Fruit fly (Drosophila melanogaster) whole organism, embryonic: ENCODE results near the gene CG33654.

ENCODE experiments used
- Abd-B ChIP-seq: fragments of 200-800 bp; sonication (Bioruptor generic); optimal IDR thresholded peaks from 2 replicates; lab custom pipeline; 2018; ENCODE audit warnings: missing biosample characterization, mild to moderate bottlenecking, missing genetic modification characterization, moderate library complexity
- BtbVII ChIP-seq: fragments of 200-800 bp; sonication (Bioruptor generic); optimal IDR thresholded peaks from 3 replicates; lab custom pipeline; 2017; ENCODE audit warnings: missing biosample characterization, mild to moderate bottlenecking, missing genetic modification characterization
- CG10274 ChIP-seq: fragments of 200-800 bp; sonication (Bioruptor generic); optimal IDR thresholded peaks from 3 replicates; lab custom pipeline; 2017; ENCODE audit warnings: missing biosample characterization, mild to moderate bottlenecking, missing genetic modification characterization
- CG11398 ChIP-seq: fragments of 200-800 bp; sonication (Bioruptor generic); optimal IDR thresholded peaks from 2 replicates; lab custom pipeline; 2016; ENCODE audit warnings: missing biosample characterization, missing genetic modification characterization
- CG11560 ChIP-seq: fragments of 200-800 bp; sonication (Bioruptor generic); IDR thresholded peaks from 3 replicates; pipeline ENCODE4 v1.3.6; 2022; ENCODE audit warnings: missing biosample characterization, missing genetic modification characterization
- CG11696 ChIP-seq: fragments of 200-800 bp; sonication (Bioruptor generic); IDR thresholded peaks from 2 replicates; pipeline ENCODE4 v1.3.6; 2022; ENCODE audit warnings: missing biosample characterization, missing genetic modification characterization
- CG12104 ChIP-seq: fragments of 200-800 bp; sonication (Bioruptor generic); optimal IDR thresholded peaks from 3 replicates; lab custom pipeline; 2016; ENCODE audit warnings: missing biosample characterization, missing genetic modification characterization
- CG12219 ChIP-seq: fragments of 200-800 bp; sonication (Bioruptor generic); optimal IDR thresholded peaks from 3 replicates; lab custom pipeline; 2018; ENCODE audit warnings: missing biosample characterization, mild to moderate bottlenecking, missing genetic modification characterization
- CG1233 ChIP-seq: fragments of 200-800 bp; sonication (Bioruptor generic); optimal IDR thresholded peaks from 4 replicates; lab custom pipeline; 2018; ENCODE audit warnings: missing biosample characterization, mild to moderate bottlenecking, missing genetic modification characterization
- CG12391 ChIP-seq: fragments of 200-800 bp; sonication (Bioruptor generic); optimal IDR thresholded peaks from 3 replicates; lab custom pipeline; 2018; ENCODE audit warnings: missing biosample characterization, mild to moderate bottlenecking, missing genetic modification characterization, moderate library complexity
- CG14860 ChIP-seq: fragments of 200-800 bp; sonication (Bioruptor generic); IDR thresholded peaks from 3 replicates; pipeline ENCODE4 v1.3.6; 2022; ENCODE audit warnings: missing biosample characterization, missing genetic modification characterization; ENCODE audit not compliant: partially characterized antibody
- CG1529 ChIP-seq: fragments of 200-800 bp; sonication (Bioruptor generic); optimal IDR thresholded peaks from 3 replicates; lab custom pipeline; 2018; ENCODE audit warnings: missing biosample characterization, missing genetic modification characterization
- CG18599 ChIP-seq: fragments of 200-800 bp; sonication (Bioruptor generic); optimal IDR thresholded peaks from 3 replicates; lab custom pipeline; 2017; ENCODE audit warnings: missing biosample characterization, missing genetic modification characterization, mild to moderate bottlenecking, moderate library complexity, missing genetic modification reagents
- CG2129 ChIP-seq: fragments of 200-800 bp; sonication (Bioruptor generic); IDR thresholded peaks from 2 replicates; pipeline ENCODE4 v1.3.6; 2022; ENCODE audit warnings: missing biosample characterization, missing genetic modification characterization; ENCODE audit not compliant: partially characterized antibody
- CG30020 ChIP-seq: fragments of 200-800 bp; optimal IDR thresholded peaks from 2 replicates; lab custom pipeline; 2019; ENCODE audit warnings: missing biosample characterization, mild to moderate bottlenecking, missing genetic modification characterization, moderate library complexity
- CG3065 ChIP-seq: fragments of 200-800 bp; sonication (Bioruptor generic); optimal IDR thresholded peaks from 2 replicates; lab custom pipeline; 2016; ENCODE audit warnings: missing biosample characterization, missing genetic modification characterization
- CG31388 ChIP-seq: fragments of 200-800 bp; sonication (Bioruptor generic); optimal IDR thresholded peaks from 2 replicates; lab custom pipeline; 2016; ENCODE audit warnings: missing biosample characterization, missing genetic modification characterization
- CG6791 ChIP-seq: fragments of 200-800 bp; sonication (Bioruptor generic); IDR thresholded peaks from 3 replicates; pipeline ENCODE4 v1.3.6; 2022; ENCODE audit warnings: missing biosample characterization, missing genetic modification characterization; ENCODE audit not compliant: partially characterized antibody
- CG7271 ChIP-seq: fragments of 200-800 bp; sonication (Bioruptor generic); optimal IDR thresholded peaks from 2 replicates; lab custom pipeline; 2018; ENCODE audit warnings: missing biosample characterization, mild to moderate bottlenecking, missing genetic modification characterization, moderate library complexity
- CG8478 ChIP-seq: fragments of >200 bp; optimal IDR thresholded peaks from 2 replicates; lab custom pipeline; 2018
- CG9876 ChIP-seq: fragments of 200-800 bp; sonication (Bioruptor generic); optimal IDR thresholded peaks from 2 replicates; lab custom pipeline; 2016; ENCODE audit warnings: missing biosample characterization, missing genetic modification characterization
- CkIIα-i1 ChIP-seq: fragments of 200-800 bp; sonication (Bioruptor generic); IDR thresholded peaks from 2 replicates; pipeline ENCODE4 v1.3.6; 2022; ENCODE audit warnings: missing biosample characterization, missing genetic modification characterization
- Doc2 ChIP-seq: fragments of 200-800 bp; sonication (Bioruptor generic); IDR thresholded peaks from 2 replicates; pipeline ENCODE4 v1.3.6; 2022; ENCODE audit warnings: missing biosample characterization, missing genetic modification characterization
- ERR ChIP-seq: fragments of 200-800 bp; sonication (Bioruptor generic); optimal IDR thresholded peaks from 2 replicates; lab custom pipeline; 2016; ENCODE audit warnings: missing biosample characterization, missing genetic modification characterization
- Elba2 ChIP-seq: fragments of 200-800 bp; sonication (Bioruptor generic); optimal IDR thresholded peaks from 3 replicates; lab custom pipeline; 2016; ENCODE audit warnings: missing biosample characterization, missing genetic modification characterization
- Ets97D ChIP-seq: fragments of 200-800 bp; sonication (Bioruptor generic); optimal IDR thresholded peaks from 3 replicates; lab custom pipeline; 2016; ENCODE audit warnings: missing biosample characterization, missing genetic modification characterization
- Fer2 ChIP-seq: fragments of 200-800 bp; sonication (Bioruptor generic); optimal IDR thresholded peaks from 2 replicates; lab custom pipeline; 2018; ENCODE audit warnings: missing biosample characterization, mild to moderate bottlenecking, missing genetic modification characterization, moderate library complexity
- Fer3 ChIP-seq: fragments of 200-800 bp; sonication (Bioruptor generic); optimal IDR thresholded peaks from 2 replicates; lab custom pipeline; 2018; ENCODE audit warnings: missing biosample characterization, mild to moderate bottlenecking, missing genetic modification characterization, moderate library complexity
- HLH54F ChIP-seq: fragments of 200-800 bp; sonication (Bioruptor generic); optimal IDR thresholded peaks from 3 replicates; lab custom pipeline; 2016; ENCODE audit warnings: missing biosample characterization, missing genetic modification characterization
- Hmx ChIP-seq: fragments of 200-800 bp; sonication (Bioruptor generic); optimal IDR thresholded peaks from 2 replicates; lab custom pipeline; 2016; ENCODE audit warnings: missing biosample characterization, missing genetic modification characterization
- Hr78 ChIP-seq, 2 experiments: fragments of 200-800 bp in 1 of 2; fragments of >200 bp in 1 of 2; sonication (Bioruptor generic) in 1 of 2; optimal IDR thresholded peaks; 2 replicates each; lab custom pipeline; 2017 to 2019; ENCODE audit warnings: missing biosample characterization in 2 of 2, missing genetic modification characterization in 2 of 2, mild to moderate bottlenecking in 1 of 2, moderate library complexity in 1 of 2
- Lim3 ChIP-seq: fragments of 200-800 bp; sonication (Bioruptor generic); IDR thresholded peaks from 2 replicates; pipeline ENCODE4 v1.3.6; 2022; ENCODE audit warnings: missing biosample characterization, missing genetic modification characterization
- Sry-δ ChIP-seq: fragments of 200-800 bp; sonication (Bioruptor generic); optimal IDR thresholded peaks from 2 replicates; lab custom pipeline; 2016; ENCODE audit warnings: missing biosample characterization, missing genetic modification characterization
- Ssrp ChIP-seq: fragments of 200-800 bp; sonication (Bioruptor generic); optimal IDR thresholded peaks from 2 replicates; lab custom pipeline; 2018; ENCODE audit warnings: missing biosample characterization, mild to moderate bottlenecking, missing genetic modification characterization, moderate library complexity
- ab ChIP-seq: fragments of 200-800 bp; sonication (Bioruptor generic); optimal IDR thresholded peaks from 2 replicates; lab custom pipeline; 2016; ENCODE audit warnings: missing biosample characterization, missing genetic modification characterization
- abd-A ChIP-seq: fragments of 200-800 bp; sonication (Bioruptor generic); optimal IDR thresholded peaks from 3 replicates; lab custom pipeline; 2019; ENCODE audit warnings: missing biosample characterization, mild to moderate bottlenecking, missing genetic modification characterization, moderate library complexity
- ase ChIP-seq: fragments of 200-800 bp; sonication (Bioruptor generic); IDR thresholded peaks from 3 replicates; pipeline ENCODE4 v1.3.6; 2022; ENCODE audit warnings: missing biosample characterization, missing genetic modification characterization
- br ChIP-seq: fragments of >200 bp; optimal IDR thresholded peaks from 2 replicates; lab custom pipeline; 2017
- cad ChIP-seq: fragments of >200 bp; optimal IDR thresholded peaks from 2 replicates; lab custom pipeline; 2017; ENCODE audit warnings: missing biosample characterization, missing genetic modification characterization
- chn ChIP-seq: fragments of 200-800 bp; sonication (Bioruptor generic); optimal IDR thresholded peaks from 2 replicates; lab custom pipeline; 2016; ENCODE audit warnings: missing biosample characterization, missing genetic modification characterization
- ci ChIP-seq: fragments of 200-800 bp; sonication (Bioruptor generic); IDR thresholded peaks from 3 replicates; pipeline ENCODE4 v1.3.6; 2022; ENCODE audit warnings: missing biosample characterization, missing genetic modification characterization
- croc ChIP-seq: fragments of 200-800 bp; sonication (Bioruptor generic); conservative IDR thresholded peaks from 3 replicates; pipeline ENCODE4 v1.3.6; 2022; ENCODE audit warnings: missing biosample characterization, missing genetic modification characterization
- dmrt11E ChIP-seq: fragments of 200-800 bp; sonication (Bioruptor generic); optimal IDR thresholded peaks from 3 replicates; lab custom pipeline; 2018; ENCODE audit warnings: missing biosample characterization, mild to moderate bottlenecking, missing genetic modification characterization, moderate library complexity
- eyg ChIP-seq: fragments of 200-800 bp; sonication (Bioruptor generic); optimal IDR thresholded peaks from 3 replicates; lab custom pipeline; 2016; ENCODE audit warnings: missing biosample characterization, missing genetic modification characterization
- fru ChIP-seq: fragments of >200 bp; optimal IDR thresholded peaks from 2 replicates; lab custom pipeline; 2017
- ind ChIP-seq: fragments of 200-800 bp; sonication (Bioruptor generic); optimal IDR thresholded peaks from 3 replicates; lab custom pipeline; 2016; ENCODE audit warnings: missing biosample characterization, missing genetic modification characterization
- insv ChIP-seq, 2 experiments: fragments of 200-800 bp; sonication (Bioruptor generic); optimal IDR thresholded peaks; 3 replicates each; lab custom pipeline; 2016 to 2018; ENCODE audit warnings: missing biosample characterization in 2 of 2, missing genetic modification characterization in 2 of 2
- klu ChIP-seq: fragments of 200-800 bp; sonication (Bioruptor generic); IDR thresholded peaks from 2 replicates; pipeline ENCODE4 v1.3.6; 2022; ENCODE audit warnings: missing biosample characterization, missing genetic modification characterization
- lmd ChIP-seq: fragments of 200-800 bp; sonication (Bioruptor generic); IDR thresholded peaks from 2 replicates; pipeline ENCODE4 v1.3.6; 2022; ENCODE audit warnings: missing biosample characterization, missing genetic modification characterization
- mld ChIP-seq: fragments of 200-800 bp; sonication (Bioruptor generic); IDR thresholded peaks from 3 replicates; pipeline ENCODE4 v1.3.6; 2022; ENCODE audit warnings: missing biosample characterization, missing genetic modification characterization; ENCODE audit not compliant: partially characterized antibody
- nerfin-1 ChIP-seq: fragments of 200-800 bp; sonication (Bioruptor generic); optimal IDR thresholded peaks from 3 replicates; lab custom pipeline; 2019; ENCODE audit warnings: missing biosample characterization, mild to moderate bottlenecking, missing genetic modification characterization, moderate library complexity
- tin ChIP-seq: fragments of 200-800 bp; sonication (Bioruptor generic); optimal IDR thresholded peaks from 3 replicates; lab custom pipeline; 2016; ENCODE audit warnings: missing biosample characterization, missing genetic modification characterization
- tup ChIP-seq: fragments of 200-800 bp; sonication (Bioruptor generic); optimal IDR thresholded peaks from 2 replicates; lab custom pipeline; 2016; ENCODE audit warnings: missing biosample characterization, mild to moderate bottlenecking, missing genetic modification characterization, moderate library complexity

CG33654 gene

dm6 chr3R:9605084-9605483, 22.1 kb upstream of the CG33654 start (continued):
- TF ChIP-seq Doc2 (GFP tag; lab: Robert Waterston, UW), result no peak
- no peak for TF ChIP-seq ERR (GFP tag; lab: Kevin White, UChicago)
- no peak for TF ChIP-seq Fer3 (tag; lab: Kevin White, UChicago)
- TF ChIP-seq chn, result peak; percentile 56
- no peak for TF ChIP-seq CG1233 (GFP tag; lab: Kevin White, UChicago)
- TF ChIP-seq ase (GFP tag; lab: Robert Waterston, UW), result no peak
- TF ChIP-seq Ets97D (GFP tag; lab: Kevin White, UChicago), result no peak
- no peak for TF ChIP-seq CG9876
- no peak for TF ChIP-seq CG11696
- TF ChIP-seq mld (GFP tag; lab: Robert Waterston, UW), result no peak
- no peak for TF ChIP-seq ind (GFP tag; lab: Kevin White, UChicago)
- TF ChIP-seq nerfin-1 (tag; lab: Kevin White, UChicago), result no peak
- TF ChIP-seq CG2129, result no peak
- no peak for TF ChIP-seq Lim3 (GFP tag; lab: Robert Waterston, UW)
- TF ChIP-seq tup, result peak; percentile 8
- TF ChIP-seq BtbVII (GFP tag; lab: Kevin White, UChicago), result no peak
- no peak for TF ChIP-seq CG10274 (GFP tag; lab: Kevin White, UChicago)
- TF ChIP-seq Fer2 (tag; lab: Kevin White, UChicago), result no peak
- TF ChIP-seq CG30020 (tag; lab: Kevin White, UChicago), result no peak
- TF ChIP-seq croc (GFP tag; lab: Robert Waterston, UW), result peak; percentile 48; the same call in 2 of the 3 replicates
- no peak for TF ChIP-seq CG1529 (GFP tag; lab: Kevin White, UChicago)
- no peak for TF ChIP-seq Elba2 (GFP tag; lab: Kevin White, UChicago)
- no peak for TF ChIP-seq lmd (GFP tag; lab: Robert Waterston, UW)
- no peak for TF ChIP-seq cad (GFP tag; lab: Kevin White, UChicago)
- TF ChIP-seq Hr78 (GFP tag; optimal IDR thresholded peaks at IDR 0.05; lab: Kevin White, UChicago), result no peak
- TF ChIP-seq klu, result no peak
- no peak for TF ChIP-seq HLH54F (GFP tag; lab: Kevin White, UChicago)
- peak; percentile 51 for TF ChIP-seq Ssrp
- TF ChIP-seq Hmx (GFP tag; lab: Kevin White, UChicago), result no peak
- TF ChIP-seq CG8478 (lab: Kevin White, UChicago), result no peak
- peak; percentile 57 for TF ChIP-seq tin (GFP tag; lab: Kevin White, UChicago)
- no peak for TF ChIP-seq br (lab: Kevin White, UChicago)
- TF ChIP-seq CkIIα-i1 (GFP tag; lab: Robert Waterston, UW), result no peak
- no peak for TF ChIP-seq Sry-δ
- no peak for TF ChIP-seq ab
- TF ChIP-seq abd-A (tag; lab: Kevin White, UChicago), result no peak
- no peak for TF ChIP-seq CG11560
- TF ChIP-seq CG12104 (GFP tag; lab: Kevin White, UChicago), result no peak
- no peak for TF ChIP-seq CG14860
- TF ChIP-seq CG6791 (GFP tag; lab: Robert Waterston, UW), result no peak
- TF ChIP-seq CG18599 (GFP tag; lab: Kevin White, UChicago), result no peak
- TF ChIP-seq Abd-B, result peak; percentile 23
- no peak for TF ChIP-seq CG12219 (GFP tag; lab: Kevin White, UChicago)
- TF ChIP-seq CG3065 (GFP tag; lab: Kevin White, UChicago), result peak; percentile 9
- no peak for TF ChIP-seq fru (lab: Kevin White, UChicago)
- peak; percentile 52; the same call in 1 of the 3 replicates for TF ChIP-seq ci (GFP tag; lab: Robert Waterston, UW)
- no peak for TF ChIP-seq CG7271 (tag; lab: Kevin White, UChicago)
- no peak for TF ChIP-seq CG11398 (GFP tag; lab: Kevin White, UChicago)
- no peak for TF ChIP-seq insv (GFP tag; optimal IDR thresholded peaks at IDR 0.05; lab: Kevin White, UChicago)
- no peak for TF ChIP-seq CG31388 (GFP tag; lab: Kevin White, UChicago)
- TF ChIP-seq dmrt11E (tag; lab: Kevin White, UChicago), result peak; percentile 81
- TF ChIP-seq CG12391 (tag; lab: Kevin White, UChicago), result peak; percentile 38
- no peak for TF ChIP-seq eyg
